Fruit fly (Drosophila melanogaster) whole organism, embryonic: ENCODE results near the gene fend.

Experiments used
- Ada2b ChIP-seq: fragments of 200-800 bp; sonication (Bioruptor generic); IDR thresholded peaks from 2 replicates; pipeline ENCODE4 v1.3.6; 2022; ENCODE audit warnings: missing biosample characterization, missing genetic modification characterization
- Adf1 ChIP-seq: fragments of 200-800 bp; sonication (Bioruptor generic); IDR thresholded peaks from 2 replicates; pipeline ENCODE4 v1.3.6; 2022; ENCODE audit warnings: missing biosample characterization, missing genetic modification characterization
- Asciz ChIP-seq: fragments of 200-800 bp; sonication (Bioruptor generic); optimal IDR thresholded peaks from 2 replicates; lab custom pipeline; 2017; ENCODE audit warnings: missing biosample characterization, mild to moderate bottlenecking, missing genetic modification characterization, missing genetic modification reagents
- CG10274 ChIP-seq: fragments of 200-800 bp; sonication (Bioruptor generic); optimal IDR thresholded peaks from 3 replicates; lab custom pipeline; 2017; ENCODE audit warnings: missing biosample characterization, mild to moderate bottlenecking, missing genetic modification characterization
- CG10462 ChIP-seq: fragments of 200-800 bp; sonication (Bioruptor generic); optimal IDR thresholded peaks from 2 replicates; lab custom pipeline; 2016; ENCODE audit warnings: missing biosample characterization, missing genetic modification characterization
- CG12071 ChIP-seq: fragments of 200-800 bp; sonication (Bioruptor generic); optimal IDR thresholded peaks from 3 replicates; lab custom pipeline; 2018; ENCODE audit warnings: missing biosample characterization, mild to moderate bottlenecking, missing genetic modification characterization
- CG13287 ChIP-seq: fragments of 200-800 bp; sonication (Bioruptor generic); IDR thresholded peaks from 2 replicates; pipeline ENCODE4 v1.3.6; 2022; ENCODE audit warnings: missing biosample characterization, missing genetic modification characterization; ENCODE audit not compliant: partially characterized antibody
- CG17802 ChIP-seq: fragments of 200-800 bp; sonication (Bioruptor generic); optimal IDR thresholded peaks from 2 replicates; lab custom pipeline; 2018; ENCODE audit warnings: missing biosample characterization, mild to moderate bottlenecking, missing genetic modification characterization, moderate library complexity
- CG1832 ChIP-seq: fragments of 200-800 bp; sonication (Bioruptor generic); optimal IDR thresholded peaks from 2 replicates; lab custom pipeline; 2017; ENCODE audit warnings: missing biosample characterization, mild to moderate bottlenecking, missing genetic modification characterization, inconsistent platforms
- CG3281 ChIP-seq: fragments of 200-800 bp; sonication (Bioruptor generic); optimal IDR thresholded peaks from 3 replicates; lab custom pipeline; 2017; ENCODE audit warnings: missing biosample characterization, mild to moderate bottlenecking, missing genetic modification characterization
- CG34422 ChIP-seq: fragments of 200-800 bp; sonication (Bioruptor generic); IDR thresholded peaks from 3 replicates; pipeline ENCODE4 v1.3.6; 2022; ENCODE audit warnings: missing biosample characterization, missing genetic modification characterization
- CG4424 ChIP-seq: fragments of 200-800 bp; sonication (Bioruptor generic); optimal IDR thresholded peaks from 3 replicates; lab custom pipeline; 2016; ENCODE audit warnings: missing biosample characterization, missing genetic modification characterization
- CG6765 ChIP-seq: fragments of 200-800 bp; sonication (Bioruptor generic); optimal IDR thresholded peaks from 3 replicates; lab custom pipeline; 2017; ENCODE audit warnings: missing biosample characterization, mild to moderate bottlenecking, missing genetic modification characterization
- CG7745 ChIP-seq: fragments of 200-800 bp; sonication (Bioruptor generic); optimal IDR thresholded peaks from 2 replicates; lab custom pipeline; 2018; ENCODE audit warnings: missing biosample characterization, mild to moderate bottlenecking, missing genetic modification characterization, moderate library complexity
- CG8089 ChIP-seq: fragments of 200-800 bp; sonication (Bioruptor generic); optimal IDR thresholded peaks from 3 replicates; lab custom pipeline; 2016; ENCODE audit warnings: missing biosample characterization, missing genetic modification characterization
- CG8388 ChIP-seq: fragments of 200-800 bp; sonication (Bioruptor generic); optimal IDR thresholded peaks from 2 replicates; lab custom pipeline; 2019; ENCODE audit warnings: missing biosample characterization, mild to moderate bottlenecking, missing genetic modification characterization, moderate library complexity
- CG9609 ChIP-seq: fragments of 200-800 bp; sonication (Bioruptor generic); optimal IDR thresholded peaks from 3 replicates; lab custom pipeline; 2016; ENCODE audit warnings: missing biosample characterization, missing genetic modification characterization
- D ChIP-seq, 2 experiments: fragments of 200-800 bp in 1 of 2; fragments of >200 bp in 1 of 2; sonication (Bioruptor generic) in 1 of 2; optimal IDR thresholded peaks; 2 replicates in 1 of 2; 3 replicates in 1 of 2; lab custom pipeline; 2017; ENCODE audit warnings: mild to moderate bottlenecking in 1 of 2, missing biosample characterization in 1 of 2, missing genetic modification characterization in 1 of 2, missing genetic modification reagents in 1 of 2
- Dip3 ChIP-seq: fragments of 200-800 bp; sonication (Bioruptor generic); optimal IDR thresholded peaks from 3 replicates; lab custom pipeline; 2016; ENCODE audit warnings: missing biosample characterization, missing genetic modification characterization
- Fer1 ChIP-seq: fragments of 200-800 bp; sonication (Bioruptor generic); optimal IDR thresholded peaks from 2 replicates; lab custom pipeline; 2017; ENCODE audit warnings: missing biosample characterization, mild to moderate bottlenecking, missing genetic modification characterization
- Fer2 ChIP-seq: fragments of 200-800 bp; sonication (Bioruptor generic); optimal IDR thresholded peaks from 2 replicates; lab custom pipeline; 2018; ENCODE audit warnings: missing biosample characterization, mild to moderate bottlenecking, missing genetic modification characterization, moderate library complexity
- Gug ChIP-seq: fragments of 200-800 bp; sonication (Bioruptor generic); IDR thresholded peaks from 4 replicates; pipeline ENCODE4 v1.3.6; 2022; ENCODE audit warnings: missing biosample characterization, missing genetic modification characterization
- HLH3B ChIP-seq: fragments of 200-800 bp; sonication (Bioruptor generic); IDR thresholded peaks from 2 replicates; pipeline ENCODE4 v1.3.6; 2022; ENCODE audit warnings: missing biosample characterization, missing genetic modification characterization
- HmgD ChIP-seq: fragments of 200-800 bp; sonication (Bioruptor generic); optimal IDR thresholded peaks from 3 replicates; lab custom pipeline; 2016; ENCODE audit warnings: missing biosample characterization, missing genetic modification characterization
- Hmx ChIP-seq: fragments of 200-800 bp; sonication (Bioruptor generic); optimal IDR thresholded peaks from 2 replicates; lab custom pipeline; 2016; ENCODE audit warnings: missing biosample characterization, missing genetic modification characterization
- Jarid2 ChIP-seq: fragments of 200-800 bp; sonication (Bioruptor generic); optimal IDR thresholded peaks from 3 replicates; lab custom pipeline; 2017; ENCODE audit warnings: mild to moderate bottlenecking, missing biosample characterization, missing genetic modification reagents, missing genetic modification characterization
- Med ChIP-seq: fragments of 200-800 bp; sonication (Bioruptor generic); peaks from one replicate; lab custom pipeline; 2016; ENCODE audit warnings: missing biosample characterization, missing genetic modification characterization, mild to moderate bottlenecking, inconsistent platforms, moderate library complexity
- Nf-YB ChIP-seq: fragments of 200-800 bp; sonication (Bioruptor generic); optimal IDR thresholded peaks from 3 replicates; lab custom pipeline; 2019; ENCODE audit warnings: missing biosample characterization, mild to moderate bottlenecking, missing genetic modification characterization, moderate library complexity
- Oaz ChIP-seq: fragments of 200-800 bp; sonication (Bioruptor generic); IDR thresholded peaks from 2 replicates; pipeline ENCODE4 v1.3.6; 2022; ENCODE audit warnings: missing biosample characterization, missing genetic modification characterization
- Pdp1 ChIP-seq, 2 experiments: fragments of 200-800 bp; sonication (Bioruptor generic); optimal IDR thresholded peaks; 3 replicates each; lab custom pipeline; 2016; ENCODE audit warnings: missing biosample characterization in 2 of 2, missing genetic modification characterization in 2 of 2, mild to moderate bottlenecking in 1 of 2, moderate library complexity in 1 of 2
- ac ChIP-seq: fragments of 200-800 bp; sonication (Bioruptor generic); optimal IDR thresholded peaks from 3 replicates; lab custom pipeline; 2017; ENCODE audit warnings: missing biosample characterization, mild to moderate bottlenecking, missing genetic modification characterization
- bigmax ChIP-seq: fragments of 200-800 bp; sonication (Bioruptor generic); optimal IDR thresholded peaks from 2 replicates; lab custom pipeline; 2018; ENCODE audit warnings: missing biosample characterization, mild to moderate bottlenecking, missing genetic modification characterization
- dan ChIP-seq: fragments of 200-800 bp; sonication (Bioruptor generic); IDR thresholded peaks from 2 replicates; pipeline ENCODE4 v1.3.6; 2022; ENCODE audit warnings: missing biosample characterization, missing genetic modification characterization
- dysf ChIP-seq: fragments of 200-800 bp; sonication (Bioruptor generic); IDR thresholded peaks from 3 replicates; pipeline ENCODE4 v1.3.6; 2022; ENCODE audit warnings: missing biosample characterization, missing genetic modification characterization
- grn ChIP-seq: fragments of 200-800 bp; sonication (Bioruptor generic); optimal IDR thresholded peaks from 3 replicates; lab custom pipeline; 2017; ENCODE audit warnings: missing biosample characterization, missing genetic modification characterization
- gt ChIP-seq: fragments of 200-800 bp; sonication (Bioruptor generic); IDR thresholded peaks from 2 replicates; pipeline ENCODE4 v1.3.6; 2022; ENCODE audit warnings: missing biosample characterization, missing genetic modification characterization
- hb ChIP-seq: fragments of 200-800 bp; sonication (Bioruptor generic); IDR thresholded peaks from 3 replicates; pipeline ENCODE4 v1.3.6; 2022; ENCODE audit warnings: missing biosample characterization, missing genetic modification characterization; ENCODE audit not compliant: partially characterized antibody
- lbe ChIP-seq: fragments of 200-800 bp; sonication (Bioruptor generic); optimal IDR thresholded peaks from 2 replicates; lab custom pipeline; 2016; ENCODE audit warnings: missing biosample characterization, mild to moderate bottlenecking, missing genetic modification characterization
- lmd ChIP-seq: fragments of 200-800 bp; sonication (Bioruptor generic); IDR thresholded peaks from 2 replicates; pipeline ENCODE4 v1.3.6; 2022; ENCODE audit warnings: missing biosample characterization, missing genetic modification characterization
- luna ChIP-seq: fragments of 200-800 bp; sonication (Bioruptor generic); optimal IDR thresholded peaks from 2 replicates; lab custom pipeline; 2016; ENCODE audit warnings: missing biosample characterization, missing genetic modification characterization
- mirr ChIP-seq: fragments of 200-800 bp; sonication (Bioruptor generic); optimal IDR thresholded peaks from 3 replicates; lab custom pipeline; 2018; ENCODE audit warnings: missing biosample characterization, mild to moderate bottlenecking, missing genetic modification characterization
- ranshi ChIP-seq: fragments of 200-800 bp; sonication (Bioruptor generic); IDR thresholded peaks from 2 replicates; pipeline ENCODE4 v1.3.6; 2022; ENCODE audit warnings: missing biosample characterization, missing genetic modification characterization
- row ChIP-seq: fragments of 200-800 bp; sonication (Bioruptor generic); IDR thresholded peaks from 3 replicates; pipeline ENCODE4 v1.3.6; 2022; ENCODE audit warnings: missing biosample characterization, missing genetic modification characterization
- scrt ChIP-seq: fragments of 200-800 bp; sonication (Bioruptor generic); optimal IDR thresholded peaks from 2 replicates; lab custom pipeline; 2018; ENCODE audit warnings: missing biosample characterization, mild to moderate bottlenecking, missing genetic modification characterization, moderate library complexity
- sima ChIP-seq: fragments of 200-800 bp; sonication (Bioruptor generic); optimal IDR thresholded peaks from 2 replicates; lab custom pipeline; 2016; ENCODE audit warnings: missing biosample characterization, missing genetic modification characterization
- slbo ChIP-seq: fragments of 200-800 bp; sonication (Bioruptor generic); IDR thresholded peaks from 2 replicates; pipeline ENCODE4 v1.3.6; 2022; ENCODE audit warnings: missing biosample characterization, missing genetic modification characterization
- slou ChIP-seq: fragments of 200-800 bp; sonication (Bioruptor generic); optimal IDR thresholded peaks from 3 replicates; lab custom pipeline; 2016; ENCODE audit warnings: missing biosample characterization, missing genetic modification characterization
- tna ChIP-seq: fragments of 200-800 bp; sonication (Bioruptor generic); IDR thresholded peaks from 2 replicates; pipeline ENCODE4 v1.3.6; 2022; ENCODE audit warnings: missing biosample characterization, missing genetic modification characterization; ENCODE audit not compliant: partially characterized antibody
- toy ChIP-seq: fragments of 200-800 bp; sonication (Bioruptor generic); IDR thresholded peaks from 2 replicates; pipeline ENCODE4 v1.3.6; 2022; ENCODE audit warnings: missing biosample characterization, missing genetic modification characterization

fend gene

DNA sequence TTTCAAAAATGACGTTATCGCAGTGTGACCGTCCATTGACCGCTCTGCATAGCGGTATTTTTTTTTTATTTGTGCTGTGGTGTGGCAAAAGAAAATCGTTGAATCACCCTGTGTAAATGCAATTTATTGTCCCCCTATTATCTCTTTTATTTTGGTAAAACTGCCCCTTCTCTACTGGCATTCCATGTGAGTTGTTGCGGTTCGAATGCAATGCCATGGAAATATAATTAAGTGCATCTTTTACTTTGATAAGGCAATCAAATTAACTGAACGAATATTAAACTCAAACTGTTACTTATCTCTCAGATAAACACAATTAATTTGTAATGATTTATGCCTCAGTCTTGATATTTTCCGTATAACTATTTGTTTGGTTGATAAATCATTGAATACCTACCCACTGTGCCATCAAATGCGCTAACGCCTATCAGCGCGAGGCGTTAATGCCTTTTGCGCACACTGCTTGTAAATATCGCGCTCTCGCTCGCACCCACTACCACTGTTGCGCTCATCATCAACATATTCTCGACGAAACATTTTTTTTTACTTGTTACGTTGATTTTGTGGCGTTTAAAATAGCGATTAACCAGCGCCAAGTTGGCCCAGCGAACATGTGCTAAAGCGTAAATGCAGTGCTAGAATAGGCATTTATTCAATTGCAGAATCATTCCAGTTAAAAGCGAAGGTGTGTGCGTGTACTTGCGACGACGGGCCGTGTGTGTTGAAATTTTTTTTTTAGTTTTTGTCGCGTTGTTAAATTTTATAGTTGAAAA lies 25.6 kb downstream of the fend start (continued):
- TF ChIP-seq dysf (GFP tag; lab: Robert Waterston, UW) (peak; percentile 60; the same call in 2 of the 3 replicates), CG12071 (peak; percentile 17), CG10274 (no peak), bigmax (GFP tag; lab: Kevin White, UChicago) (no peak), Fer1 (GFP tag; lab: Kevin White, UChicago) (no peak), Pdp1 (GFP tag; optimal IDR thresholded peaks at IDR 0.05; lab: Kevin White, UChicago) (peak; percentile 51 to 63), Dip3 (GFP tag; lab: Kevin White, UChicago) (peak; percentile 61), slbo (GFP tag; lab: Robert Waterston, UW) (peak; percentile 49), Adf1 (GFP tag; lab: Robert Waterston, UW) (no peak), grn (GFP tag; lab: Kevin White, UChicago) (no peak), toy (GFP tag; lab: Robert Waterston, UW) (no peak), CG17802 (peak; percentile 30), Ada2b (0 out of 2 replicates have a peak, but pooled peaks have one; percentile 30), HLH3B (0 out of 2 replicates have a peak, but pooled peaks have one; percentile 9), CG13287 (GFP tag; lab: Robert Waterston, UW) (no peak), CG3281 (GFP tag; lab: Kevin White, UChicago) (peak; percentile 28), lmd (GFP tag; lab: Robert Waterston, UW) (peak; percentile 44), mirr (GFP tag; lab: Kevin White, UChicago) (peak; percentile 3), D (optimal IDR thresholded peaks at IDR 0.05; lab: Kevin White, UChicago) (no peak), D (GFP tag; optimal IDR thresholded peaks at IDR 0.05; lab: Kevin White, UChicago) (peak; percentile 27), slou (no peak), CG8089 (peak; percentile 51), CG10462 (GFP tag; lab: Kevin White, UChicago) (no peak), CG1832 (peak; percentile 52), Med (GFP tag; lab: Kevin White, UChicago) (peak; percentile 89), row (peak; percentile 80), ranshi (GFP tag; lab: Robert Waterston, UW) (peak; percentile 4; the same call in 1 of the 2 replicates), HmgD (GFP tag; lab: Kevin White, UChicago) (peak; percentile 52), Asciz (GFP tag; lab: Kevin White, UChicago) (peak; percentile 43), CG6765 (GFP tag; lab: Kevin White, UChicago) (no peak), CG7745 (tag; lab: Kevin White, UChicago) (no peak), lbe (GFP tag; lab: Kevin White, UChicago) (no peak), CG8388 (GFP tag; lab: Kevin White, UChicago) (peak; percentile 47), Fer2 (tag; lab: Kevin White, UChicago) (no peak), CG9609 (GFP tag; lab: Kevin White, UChicago) (peak; percentile 45), luna (GFP tag; lab: Kevin White, UChicago) (no peak), Gug (GFP tag; lab: Robert Waterston, UW) (peak; percentile 5; the same call in 1 of the 4 replicates), Oaz (GFP tag; lab: Robert Waterston, UW) (no peak), ac (GFP tag; lab: Kevin White, UChicago) (no peak), tna (no peak), Nf-YB (GFP tag; lab: Kevin White, UChicago) (peak; percentile 20), gt (GFP tag; lab: Robert Waterston, UW) (no peak), sima (GFP tag; lab: Kevin White, UChicago) (no peak), scrt (GFP tag; lab: Kevin White, UChicago) (peak; percentile 37), Hmx (GFP tag; lab: Kevin White, UChicago) (no peak), hb (GFP tag; lab: Robert Waterston, UW) (no peak), CG34422 (0 out of 3 replicates have a peak, but pooled peaks have one; percentile 41), dan (GFP tag; lab: Robert Waterston, UW) (no peak), CG4424 (GFP tag; lab: Kevin White, UChicago) (peak; percentile 66), Jarid2 (GFP tag; lab: Kevin White, UChicago) (no peak)
